Fruit fly (Drosophila melanogaster) whole organism, wandering third instar larva: ENCODE data around the gene Ack.
A peak's percentile ranks its signal among the peaks of the same experiment; 100 is the strongest.

Source experiments
- Abd-B ChIP-seq: fragments of >200 bp; optimal IDR thresholded peaks from 2 replicates; lab custom pipeline; 2017; ENCODE audit warnings: missing biosample characterization, missing genetic modification characterization
- CG32264 ChIP-seq: fragments of 200-800 bp; sonication (Bioruptor generic); optimal IDR thresholded peaks from 2 replicates; lab custom pipeline; 2016; ENCODE audit warnings: missing biosample characterization, missing genetic modification characterization
- CG9705 ChIP-seq: fragments of 200-800 bp; sonication (Bioruptor generic); optimal IDR thresholded peaks from 2 replicates; lab custom pipeline; 2018; ENCODE audit warnings: missing biosample characterization, mild to moderate bottlenecking, missing genetic modification characterization
- CrebA ChIP-seq: fragments of 200-800 bp; sonication (Bioruptor generic); optimal IDR thresholded peaks from 2 replicates; lab custom pipeline; 2016; ENCODE audit warnings: missing biosample characterization, mild to moderate bottlenecking, missing genetic modification characterization, borderline replicate concordance
- Dfd ChIP-seq: fragments of >200 bp; optimal IDR thresholded peaks from 2 replicates; lab custom pipeline; 2017; ENCODE audit warnings: missing biosample characterization, missing genetic modification characterization
- Dif ChIP-seq: fragments of 200-275, 200-300 bp; sonication (Bioruptor generic); optimal IDR thresholded peaks from 2 replicates; lab custom pipeline; 2018; ENCODE audit warnings: missing biosample characterization, missing genetic modification characterization; ENCODE audit not compliant: partially characterized antibody
- HLH106 ChIP-seq: fragments of 200-800 bp; optimal IDR thresholded peaks from 3 replicates; lab custom pipeline; 2019; ENCODE audit warnings: missing biosample characterization, mild to moderate bottlenecking, missing genetic modification characterization, moderate library complexity
- Hnf4 ChIP-seq: fragments of 200-800 bp; sonication (Bioruptor generic); optimal IDR thresholded peaks from 2 replicates; lab custom pipeline; 2016; ENCODE audit warnings: missing biosample characterization, mild to moderate bottlenecking, missing genetic modification characterization
- Hr78 ChIP-seq: fragments of >200 bp; optimal IDR thresholded peaks from 2 replicates; lab custom pipeline; 2017; ENCODE audit warnings: missing biosample characterization, missing genetic modification characterization
- Hr83 ChIP-seq: fragments of 200-300 bp; sonication (Bioruptor generic); optimal IDR thresholded peaks from 2 replicates; lab custom pipeline; 2016; ENCODE audit warnings: missing biosample characterization, mild to moderate bottlenecking, missing genetic modification characterization, moderate library complexity; ENCODE audit not compliant: poor library complexity, severe bottlenecking
- Mio ChIP-seq: sonication (Bioruptor generic); optimal IDR thresholded peaks from 2 replicates; lab custom pipeline; 2016; ENCODE audit warnings: missing biosample characterization, missing genetic modification characterization
- N ChIP-seq: fragments of >200 bp; optimal IDR thresholded peaks from 2 replicates; lab custom pipeline; 2018; ENCODE audit warnings: missing biosample characterization, missing external identifiers, missing genetic modification characterization
- OdsH ChIP-seq: fragments of 200-800 bp; sonication (Bioruptor generic); optimal IDR thresholded peaks from 2 replicates; lab custom pipeline; 2016; ENCODE audit warnings: missing biosample characterization, mild to moderate bottlenecking, missing genetic modification characterization
- Rel ChIP-seq, 2 experiments: fragments of 200-800 bp; sonication (Bioruptor generic) in 1 of 2; optimal IDR thresholded peaks; 2 replicates in 1 of 2; 3 replicates in 1 of 2; lab custom pipeline; 2016 to 2019; ENCODE audit warnings: mild to moderate bottlenecking in 2 of 2, missing biosample characterization in 2 of 2, missing genetic modification characterization in 2 of 2, moderate library complexity in 1 of 2
- Vsx2 ChIP-seq: fragments of 200-300, 225-300 bp; sonication (Bioruptor generic); optimal IDR thresholded peaks from 2 replicates; lab custom pipeline; 2018; ENCODE audit warnings: missing biosample characterization, missing genetic modification characterization; ENCODE audit not compliant: partially characterized antibody
- brk ChIP-seq: fragments of 200-800 bp; sonication (Bioruptor generic); optimal IDR thresholded peaks from 2 replicates; lab custom pipeline; 2016; ENCODE audit warnings: missing biosample characterization, mild to moderate bottlenecking, missing genetic modification characterization
- dl ChIP-seq, 2 experiments: fragments of 175-275, 200-275 bp in 1 of 2; fragments of 200-275 bp in 1 of 2; sonication (Bioruptor generic); optimal IDR thresholded peaks; lab custom pipeline; 2018; ENCODE audit warnings: mild to moderate bottlenecking in 2 of 2, missing biosample characterization in 2 of 2, missing genetic modification characterization in 2 of 2, moderate library complexity in 2 of 2; ENCODE audit not compliant: partially characterized antibody in 2 of 2, insufficient read depth in 1 of 2
- dmrt93B ChIP-seq: fragments of 200-800 bp; sonication (Bioruptor generic); optimal IDR thresholded peaks from 2 replicates; lab custom pipeline; 2018; ENCODE audit warnings: missing biosample characterization, mild to moderate bottlenecking, missing genetic modification characterization
- dsf ChIP-seq: sonication (Bioruptor generic); optimal IDR thresholded peaks from 2 replicates; lab custom pipeline; 2016; ENCODE audit warnings: missing biosample characterization, missing genetic modification characterization, borderline replicate concordance
- foxo ChIP-seq, 2 experiments: fragments of 200-800 bp; sonication (Bioruptor generic); optimal IDR thresholded peaks; 2 replicates in 1 of 2; 3 replicates in 1 of 2; lab custom pipeline; 2016 to 2017; ENCODE audit warnings: missing biosample characterization in 2 of 2, missing genetic modification characterization in 2 of 2
- fru ChIP-seq: fragments of 200-800 bp; sonication (Bioruptor generic); optimal IDR thresholded peaks from 3 replicates; lab custom pipeline; 2016; ENCODE audit warnings: missing biosample characterization, mild to moderate bottlenecking, missing genetic modification characterization
- h ChIP-seq: fragments of 200-800 bp; sonication (Bioruptor generic); optimal IDR thresholded peaks from 3 replicates; lab custom pipeline; 2016; ENCODE audit warnings: missing biosample characterization, mild to moderate bottlenecking, missing genetic modification characterization
- jim ChIP-seq: fragments of 175-275, 200-325 bp; sonication (Bioruptor generic); optimal IDR thresholded peaks from 2 replicates; lab custom pipeline; 2016; ENCODE audit warnings: missing biosample characterization, mild to moderate bottlenecking, missing genetic modification characterization
- lola ChIP-seq: fragments of >200 bp; optimal IDR thresholded peaks from 2 replicates; lab custom pipeline; 2017; ENCODE audit warnings: missing biosample characterization, missing genetic modification characterization
- pan ChIP-seq: fragments of >200 bp; optimal IDR thresholded peaks from 2 replicates; lab custom pipeline; 2017
- psq ChIP-seq: fragments of 200-800 bp; sonication (Bioruptor generic); optimal IDR thresholded peaks from 3 replicates; lab custom pipeline; 2017; ENCODE audit warnings: missing biosample characterization, mild to moderate bottlenecking, missing genetic modification characterization, moderate library complexity
- rgr ChIP-seq: fragments of 200-800 bp; sonication (Bioruptor generic); optimal IDR thresholded peaks from 3 replicates; lab custom pipeline; 2016; ENCODE audit warnings: missing biosample characterization, mild to moderate bottlenecking, missing genetic modification characterization
- sage ChIP-seq: fragments of 200-800 bp; sonication (Bioruptor generic); optimal IDR thresholded peaks from 2 replicates; lab custom pipeline; 2016; ENCODE audit warnings: missing biosample characterization, mild to moderate bottlenecking, missing genetic modification characterization
- tai ChIP-seq: sonication (Bioruptor generic); optimal IDR thresholded peaks from 2 replicates; lab custom pipeline; 2016; ENCODE audit warnings: missing biosample characterization, missing genetic modification characterization
- usp ChIP-seq: fragments of >200 bp; optimal IDR thresholded peaks from 2 replicates; lab custom pipeline; 2017; ENCODE audit warnings: missing biosample characterization, missing genetic modification characterization
- woc ChIP-seq: sonication (Bioruptor generic); optimal IDR thresholded peaks from 2 replicates; lab custom pipeline; 2016; ENCODE audit warnings: missing biosample characterization, mild to moderate bottlenecking, missing genetic modification characterization

Ack gene

dm6 chr3L:4122185-4122767, 14.3 kb downstream of the Ack start, which contains the start of gene Chd64 (continued):
- no peak for TF ChIP-seq Hr78 (GFP tag; lab: Kevin White, UChicago)

- TF ChIP-seq woc: no peak
- no peak for TF ChIP-seq jim (GFP tag; lab: Kevin White, UChicago)
- TF ChIP-seq CrebA (GFP tag; lab: Kevin White, UChicago): no peak
- no peak for TF ChIP-seq tai (GFP tag; lab: Kevin White, UChicago)
- no peak for TF ChIP-seq Rel (GFP tag; optimal IDR thresholded peaks at IDR 0.05; lab: Kevin White, UChicago)
- no peak for TF ChIP-seq Rel (tag; optimal IDR thresholded peaks at IDR 0.05; lab: Kevin White, UChicago)
Measured at dm6 chr3L:4125709-4126108, 17.7 kb downstream of the Ack start.

dm6 chr3L:4128579-4128978, 20.6 kb downstream of the Ack start:
- TF ChIP-seq h (no peak), Dfd (GFP tag; lab: Kevin White, UChicago) (peak; percentile 92)

dm6 chr3L:4130743-4131142, 22.8 kb downstream of the Ack start:
- TF ChIP-seq dl (GFP tag; optimal IDR thresholded peaks at IDR 0.05; lab: Kevin White, UChicago; ENCODE audit: insufficient read depth in 1 of 2, partially characterized antibody in 2 of 2): no peak
- TF ChIP-seq N (GFP tag; lab: Kevin White, UChicago): no peak
- TF ChIP-seq pan (lab: Kevin White, UChicago): no peak
- TF ChIP-seq Vsx2 (GFP tag; lab: Kevin White, UChicago): no peak
- no peak for TF ChIP-seq usp (GFP tag; lab: Kevin White, UChicago)
- no peak for TF ChIP-seq Abd-B
- no peak for TF ChIP-seq sage (GFP tag; lab: Kevin White, UChicago)
- TF ChIP-seq OdsH (GFP tag; lab: Kevin White, UChicago): no peak
- TF ChIP-seq HLH106: no peak
- no peak for TF ChIP-seq psq (GFP tag; lab: Kevin White, UChicago)
- no peak for TF ChIP-seq Rel (GFP tag; optimal IDR thresholded peaks at IDR 0.05; lab: Kevin White, UChicago)
- TF ChIP-seq Rel (tag; optimal IDR thresholded peaks at IDR 0.05; lab: Kevin White, UChicago): no peak
- TF ChIP-seq CG9705: no peak
- TF ChIP-seq CG32264 (GFP tag; lab: Kevin White, UChicago): no peak
- TF ChIP-seq dsf (GFP tag; lab: Kevin White, UChicago): no peak
- TF ChIP-seq Hnf4 (GFP tag; lab: Kevin White, UChicago): no peak
- TF ChIP-seq dmrt93B (GFP tag; lab: Kevin White, UChicago): no peak
- TF ChIP-seq brk (GFP tag; lab: Kevin White, UChicago): no peak
- no peak for TF ChIP-seq foxo (GFP tag; optimal IDR thresholded peaks at IDR 0.05; lab: Kevin White, UChicago)
- no peak for TF ChIP-seq h
- no peak for TF ChIP-seq Dif (GFP tag; lab: Kevin White, UChicago)

DNA sequence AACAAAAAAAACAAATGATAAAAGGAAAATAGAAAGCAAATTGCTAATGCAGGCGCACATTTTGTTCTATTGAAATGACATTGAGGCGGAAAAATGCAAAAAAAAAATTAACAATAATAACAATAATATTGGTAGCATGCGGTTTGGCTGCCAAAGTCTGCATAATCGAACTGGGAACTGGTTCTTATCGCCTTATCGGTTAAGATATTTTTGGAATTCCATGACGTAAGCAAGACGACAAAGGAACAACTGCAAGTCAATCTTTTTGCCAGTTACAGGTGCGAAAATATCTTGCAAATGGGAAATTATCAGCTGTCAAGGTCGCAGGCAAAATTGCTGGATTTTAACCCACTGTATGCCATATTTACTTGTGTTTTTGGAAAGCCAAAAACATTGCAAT, 24.6 kb downstream of the Ack start:
- TF ChIP-seq fru (GFP tag; lab: Kevin White, UChicago) (no peak), Vsx2 (GFP tag; lab: Kevin White, UChicago) (no peak), Mio (GFP tag; lab: Kevin White, UChicago) (no peak), Hr83 (GFP tag; lab: Kevin White, UChicago) (no peak), dl (GFP tag; optimal IDR thresholded peaks at IDR 0.05; lab: Kevin White, UChicago; ENCODE audit: insufficient read depth in 1 of 2, partially characterized antibody in 2 of 2) (no peak), tai (GFP tag; lab: Kevin White, UChicago) (no peak), Hr78 (GFP tag; lab: Kevin White, UChicago) (no peak), sage (GFP tag; lab: Kevin White, UChicago) (no peak), Dif (GFP tag; lab: Kevin White, UChicago) (no peak), foxo (GFP tag; optimal IDR thresholded peaks at IDR 0.05; lab: Kevin White, UChicago) (no peak), dsf (GFP tag; lab: Kevin White, UChicago) (no peak), rgr (no peak), usp (GFP tag; lab: Kevin White, UChicago) (no peak), HLH106 (no peak), h (no peak), N (GFP tag; lab: Kevin White, UChicago) (no peak), OdsH (GFP tag; lab: Kevin White, UChicago) (no peak), lola (GFP tag; lab: Kevin White, UChicago) (no peak), Hnf4 (GFP tag; lab: Kevin White, UChicago) (no peak)
- TF ChIP-seq, all 38 proteins: peak for 0
